Worm (Caenorhabditis elegans): ENCODE data around the gene Y62H9A.13.

Y62H9A.13 gene

DNA sequence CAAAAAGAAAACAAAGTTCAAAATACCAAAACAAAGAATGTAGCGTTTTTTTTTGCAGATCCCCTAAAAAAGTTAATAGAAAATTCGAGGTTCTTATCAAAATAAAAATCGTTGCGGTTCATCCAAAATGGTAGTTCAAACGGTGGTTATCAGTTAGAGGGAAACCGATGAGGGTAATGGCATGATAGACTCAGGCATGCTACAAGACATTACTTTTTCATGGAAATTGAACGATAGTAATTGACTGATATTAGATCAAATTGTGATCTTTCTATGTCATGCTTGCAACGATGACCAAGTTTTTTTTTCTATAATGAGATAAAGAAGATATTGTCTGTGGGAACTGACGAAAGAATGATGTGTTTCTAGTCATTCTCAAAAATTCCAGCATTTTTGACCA is 47.8 kb downstream of the Y62H9A.13 start (continued):
- TF ChIP-seq mdt-29 (GFP tag; IDR thresholded peaks at IDR 0.05) (no peak), rbr-2 (tag; optimal IDR thresholded peaks at IDR 0.05) (no peak), R02D3.7 (tag; optimal IDR thresholded peaks at IDR 0.05) (no peak), nhr-102 (tag; optimal IDR thresholded peaks at IDR 0.05) (peak; percentile 44), F37D6.2 (tag; optimal IDR thresholded peaks at IDR 0.05) (no peak), nhr-41 (GFP tag; IDR thresholded peaks at IDR 0.05) (no peak), pha-4 (GFP tag; IDR thresholded peaks at IDR 0.05) (no peak), pha-4 (tag; optimal IDR thresholded peaks at IDR 0.05) (no peak), ZK546.5 (tag; optimal IDR thresholded peaks at IDR 0.05) (no peak), mep-1 (tag; optimal IDR thresholded peaks at IDR 0.05) (peak; percentile 7), mes-2 (tag; optimal IDR thresholded peaks at IDR 0.05; ENCODE audit: poor library complexity, severe bottlenecking) (no peak), attf-4 (tag; optimal IDR thresholded peaks at IDR 0.05) (no peak), nhr-77 (tag; optimal IDR thresholded peaks at IDR 0.05) (peak; percentile 32), nhr-11 (tag; optimal IDR thresholded peaks at IDR 0.05) (no peak), dpl-1 (GFP tag; optimal IDR thresholded peaks at IDR 0.05) (no peak), F10B5.3 (tag; optimal IDR thresholded peaks at IDR 0.05) (no peak), aly-2 (tag; optimal IDR thresholded peaks at IDR 0.05) (no peak), skn-1 (tag; optimal IDR thresholded peaks at IDR 0.05) (no peak), lin-13 (GFP tag; optimal IDR thresholded peaks at IDR 0.05) (no peak), T26A8.4 (GFP tag; IDR thresholded peaks at IDR 0.05) (no peak), pqm-1 (tag; optimal IDR thresholded peaks at IDR 0.05) (peak; percentile 91), nhr-111 (GFP tag; optimal IDR thresholded peaks at IDR 0.05) (no peak), snpc-1.2 (GFP tag; IDR thresholded peaks at IDR 0.05) (no peak), unc-39 (tag; optimal IDR thresholded peaks at IDR 0.05) (no peak), tra-1 (GFP tag; IDR thresholded peaks at IDR 0.05) (peak; percentile 90), egl-27 (tag; optimal IDR thresholded peaks at IDR 0.05) (no peak), unc-130 (GFP tag; optimal IDR thresholded peaks at IDR 0.05) (no peak), nhr-42 (GFP tag; IDR thresholded peaks at IDR 0.05) (no peak), lsy-2 (tag; optimal IDR thresholded peaks at IDR 0.05) (no peak), zip-2 (tag; optimal IDR thresholded peaks at IDR 0.05) (no peak), unc-62 (GFP tag; optimal IDR thresholded peaks at IDR 0.05 in 1 of 2) (no peak), unc-62 (tag; optimal IDR thresholded peaks at IDR 0.05) (no peak), php-3 (GFP tag; IDR thresholded peaks at IDR 0.05) (peak; percentile 81), lin-38 (GFP tag; IDR thresholded peaks at IDR 0.05) (no peak), spr-1 (tag; optimal IDR thresholded peaks at IDR 0.05) (no peak), nhr-237 (tag; optimal IDR thresholded peaks at IDR 0.05) (no peak), arid-1 (GFP tag; conservative IDR thresholded peaks at IDR 0.05) (no peak), nhr-28 (tag; optimal IDR thresholded peaks at IDR 0.05) (peak; percentile 95), F44E2.7 (GFP tag; IDR thresholded peaks at IDR 0.05) (no peak), fkh-10 (GFP tag; optimal IDR thresholded peaks at IDR 0.05) (no peak), jun-1 (tag; optimal IDR thresholded peaks at IDR 0.05) (no peak), lin-39 (tag; optimal IDR thresholded peaks at IDR 0.05) (no peak), Y105C5A.15 (GFP tag; IDR thresholded peaks at IDR 0.05) (no peak), madf-5 (GFP tag; IDR thresholded peaks at IDR 0.05) (no peak), lim-7 (GFP tag; IDR thresholded peaks at IDR 0.05) (no peak), dmd-9 (GFP tag; IDR thresholded peaks at IDR 0.05) (no peak), Y5F2A.4 (GFP tag; optimal IDR thresholded peaks at IDR 0.05) (no peak), hlh-30 (tag; optimal IDR thresholded peaks at IDR 0.05; ENCODE audit: insufficient read depth) (peak; percentile 15), madf-9 (GFP tag; conservative IDR thresholded peaks at IDR 0.05) (no peak), aha-1 (tag) (peak; percentile 40), zfp-2 (tag; optimal IDR thresholded peaks at IDR 0.05) (no peak), daf-16 (GFP tag; optimal IDR thresholded peaks at IDR 0.05) (no peak), daf-16 (tag; optimal IDR thresholded peaks at IDR 0.05) (peak; percentile 76), dmd-8 (GFP tag; IDR thresholded peaks at IDR 0.05) (no peak), sdz-12 (GFP tag; optimal IDR thresholded peaks at IDR 0.05) (no peak)

All from whole organism, L4 larva.